Worm (Caenorhabditis elegans): Measurements from ENCODE around the gene T16G12.13.

DNA sequence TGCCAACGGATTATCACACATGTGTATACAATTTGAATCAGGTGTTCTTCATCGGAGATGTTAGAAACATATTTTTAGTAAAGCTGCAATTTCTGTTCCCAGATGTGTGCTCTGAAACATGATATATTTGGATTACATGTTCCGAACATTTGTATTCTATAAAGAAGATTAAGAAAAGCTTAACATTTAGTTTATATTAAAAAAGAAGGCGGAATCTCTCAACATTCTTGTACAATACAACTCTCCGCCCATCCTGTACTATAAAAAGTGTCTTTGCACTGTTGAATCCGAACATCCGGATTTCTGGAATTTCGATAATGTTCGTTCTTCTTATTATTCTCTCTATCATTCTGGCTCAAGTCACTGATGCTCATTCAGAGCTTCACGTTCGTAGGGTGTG lies 32.7 kb upstream of the T16G12.13 start, which contains the start of gene ins-23:
- TF ChIP-seq hlh-6 (tag; optimal IDR thresholded peaks at IDR 0.05), result no peak
- no peak for TF ChIP-seq dve-1 (tag; optimal IDR thresholded peaks at IDR 0.05)
- TF ChIP-seq K09A11.1 (tag; optimal IDR thresholded peaks at IDR 0.05; ENCODE audit: insufficient read depth), result no peak

Measured in whole organism, late embryonic.